Worm (Caenorhabditis elegans): ENCODE results near the gene Y59A8B.19.
A peak's percentile ranks its signal among the peaks of the same experiment; 100 is the strongest.
"Not testable (repeated sequence)": the region's sequence is repeated elsewhere in the genome, so short reads cannot be mapped to it uniquely, and the experiment has no call there.

Y59A8B.19 gene

DNA sequence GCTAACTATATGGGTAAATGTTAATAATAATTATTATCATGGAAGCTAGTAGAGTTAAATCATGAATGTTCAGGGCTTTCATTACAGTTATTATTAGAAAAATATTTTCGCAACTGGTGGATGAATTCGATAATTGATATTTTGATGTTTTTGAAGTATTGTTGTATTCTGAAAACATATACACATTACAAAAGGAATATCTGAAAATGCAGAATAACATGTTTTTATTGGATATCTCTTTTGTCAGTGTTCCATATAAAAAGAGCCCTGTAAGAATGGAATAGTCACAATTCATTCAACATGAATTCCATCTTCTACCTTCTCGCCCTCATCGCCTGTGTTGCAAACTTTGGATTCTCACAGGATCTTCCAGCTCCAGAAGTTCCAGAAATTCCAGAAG lies at the start of gene Y59A8B.19:
Gene Y59A8B.19 (plus strand): TSS at position 301 of the 400 bp plus-strand sequence.
- TF ChIP-seq B0261.1, athp-1, let-607 (tag; optimal IDR thresholded peaks at IDR 0.05): not testable (repeated sequence)

DNA sequence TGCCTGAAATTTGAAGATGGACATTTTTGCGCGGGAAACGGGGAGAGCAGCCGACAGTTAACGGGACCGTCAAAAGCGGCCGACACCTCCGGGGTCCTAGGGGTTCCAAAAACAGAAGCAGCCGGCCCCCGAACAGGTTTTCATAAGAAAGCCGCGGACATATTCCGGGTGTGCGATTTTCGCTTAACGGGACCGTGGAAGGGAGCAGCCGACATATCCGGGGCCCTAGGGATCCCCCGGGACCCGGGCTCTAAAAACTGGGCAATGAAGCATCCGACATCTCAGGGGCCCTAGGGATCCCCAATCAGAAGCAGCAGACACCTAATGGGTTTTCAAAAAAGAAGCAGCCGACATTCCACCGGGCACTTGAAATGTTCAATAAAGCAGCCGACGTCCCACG lies 44.5 kb upstream of the Y59A8B.19 start:
- TF ChIP-seq ceh-58 (GFP tag; IDR thresholded peaks at IDR 0.05) (0 out of 2 replicates have a peak, but pooled peaks have one; percentile 68), mcd-1 (GFP tag; IDR thresholded peaks at IDR 0.05) (0 out of 2 replicates have a peak, but pooled peaks have one; percentile 6), pbrm-1 (GFP tag; IDR thresholded peaks at IDR 0.05) (0 out of 2 replicates have a peak, but pooled peaks have one; percentile 38), zfh-2 (GFP tag; conservative IDR thresholded peaks at IDR 0.05) (peak; percentile 85), ekl-4 (GFP tag; IDR thresholded peaks at IDR 0.05) (0 out of 2 replicates have a peak, but pooled peaks have one; percentile 35), D2030.7 (GFP tag; IDR thresholded peaks at IDR 0.05) (no peak), unc-62 (GFP tag; optimal IDR thresholded peaks at IDR 0.05) (no peak), dox-1 (GFP tag; IDR thresholded peaks at IDR 0.05) (0 out of 2 replicates have a peak, but pooled peaks have one; percentile 20), him-1 (tag; optimal IDR thresholded peaks at IDR 0.05) (no peak), snpc-4 (GFP tag; optimal IDR thresholded peaks at IDR 0.05) (no peak), snpc-4 (tag; optimal IDR thresholded peaks at IDR 0.05) (peak in 1 of 4 experiments; percentile 28), madf-3 (GFP tag; IDR thresholded peaks at IDR 0.05) (no peak), F10E7.11 (tag; optimal IDR thresholded peaks at IDR 0.05) (no peak), tbp1 (GFP tag; optimal IDR thresholded peaks at IDR 0.05) (no peak), aptf-3 (GFP tag; IDR thresholded peaks at IDR 0.05) (no peak), hlh-12 (tag; optimal IDR thresholded peaks at IDR 0.05) (no peak), lin-40 (tag; optimal IDR thresholded peaks at IDR 0.05) (no peak), hrde-1 (tag; optimal IDR thresholded peaks at IDR 0.05; ENCODE audit: borderline replicate concordance) (no peak)

DNA sequence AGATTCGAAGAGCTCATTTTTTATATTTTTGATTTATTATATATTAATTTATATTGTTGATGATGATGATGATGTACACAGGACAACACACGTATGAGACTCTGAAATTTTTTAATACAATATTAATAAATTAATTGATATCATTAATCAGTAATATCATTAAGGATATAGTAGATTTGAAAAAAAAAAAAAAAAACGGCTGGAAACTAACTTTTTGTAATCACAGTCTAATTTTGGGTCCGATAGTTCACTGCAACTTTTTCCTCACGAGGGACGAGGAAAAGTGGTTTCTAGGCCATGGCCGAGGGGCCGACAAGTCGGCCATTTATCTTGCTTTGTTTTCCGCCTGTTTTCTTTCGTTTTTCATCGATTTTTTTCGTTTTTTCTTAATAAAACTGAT lies 40.3 kb upstream of the Y59A8B.19 start, which contains the start of gene gck-3:
Gene gck-3 (minus strand): TSS at position 101 of the 400 bp plus-strand sequence.
- TF ChIP-seq F55B11.4 (tag; optimal IDR thresholded peaks at IDR 0.05; ENCODE audit: borderline replicate concordance, insufficient read depth) (no peak), snpc-3.4 (tag; optimal IDR thresholded peaks at IDR 0.05) (no peak), ztf-18 (tag; optimal IDR thresholded peaks at IDR 0.05) (no peak), nhr-90 (tag; optimal IDR thresholded peaks at IDR 0.05) (no peak), F49E8.2 (tag; optimal IDR thresholded peaks at IDR 0.05; ENCODE audit: insufficient read depth) (no peak), attf-6 (GFP tag; IDR thresholded peaks at IDR 0.05) (no peak), zfh-2 (GFP tag; conservative IDR thresholded peaks at IDR 0.05) (no peak), Y79H2A.3 (GFP tag; conservative IDR thresholded peaks at IDR 0.05) (no peak), ZK185.1 (tag; optimal IDR thresholded peaks at IDR 0.05; ENCODE audit: poor library complexity, severe bottlenecking) (no peak), hsf-1 (GFP tag; IDR thresholded peaks at IDR 0.05) (no peak)

DNA sequence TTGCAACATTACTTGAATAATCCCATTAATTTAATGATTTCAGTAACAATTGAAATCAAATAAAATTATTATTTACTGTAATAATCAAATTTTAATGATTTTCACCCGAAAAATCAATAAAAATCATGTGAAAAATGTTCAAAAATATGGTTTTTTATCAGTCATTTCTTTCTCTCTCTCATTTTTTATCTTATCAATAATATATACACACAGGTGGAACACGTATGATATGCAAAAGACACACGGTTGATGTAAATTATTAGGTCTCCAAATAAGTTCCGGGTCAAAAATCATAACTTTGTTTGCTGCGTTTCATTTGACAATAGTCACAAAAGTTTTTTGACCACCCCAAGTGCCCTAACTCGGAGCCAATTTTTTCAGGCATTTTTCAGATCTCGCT lies 28.8 kb upstream of the Y59A8B.19 start:
- TF ChIP-seq snpc-4 (GFP tag; optimal IDR thresholded peaks at IDR 0.05): no peak
- peak in 1 of 4 experiments; percentile 4 for TF ChIP-seq snpc-4 (tag; optimal IDR thresholded peaks at IDR 0.05)
- TF ChIP-seq nhr-179 (tag; optimal IDR thresholded peaks at IDR 0.05): no peak
- no peak for TF ChIP-seq ztf-25 (GFP tag; IDR thresholded peaks at IDR 0.05)
- no peak for TF ChIP-seq ztf-3 (GFP tag; optimal IDR thresholded peaks at IDR 0.05)
- no peak for TF ChIP-seq F57C9.4 (tag; optimal IDR thresholded peaks at IDR 0.05)
- TF ChIP-seq ccch-3 (GFP tag; optimal IDR thresholded peaks at IDR 0.05): no peak
- peak; percentile 8 for TF ChIP-seq ets-4 (GFP tag; optimal IDR thresholded peaks at IDR 0.05)
- no peak for TF ChIP-seq nfya-1 (tag; optimal IDR thresholded peaks at IDR 0.05; ENCODE audit: borderline replicate concordance, insufficient read depth)
- TF ChIP-seq nhr-80 (tag; optimal IDR thresholded peaks at IDR 0.05): peak; percentile 44
